Fruit fly (Drosophila melanogaster) whole organism, prepupa: ENCODE measurements around the gene CG14237.

Source experiments
- CG16779 ChIP-seq: fragments of 200-800 bp; sonication (Bioruptor generic); optimal IDR thresholded peaks from 3 replicates; lab custom pipeline; 2017; ENCODE audit warnings: missing biosample characterization, mild to moderate bottlenecking, missing genetic modification characterization
- CG32006 ChIP-seq: fragments of 200-800 bp; sonication (Bioruptor generic); optimal IDR thresholded peaks from 3 replicates; lab custom pipeline; 2017; ENCODE audit warnings: missing biosample characterization, mild to moderate bottlenecking, missing genetic modification characterization
- CG6163 ChIP-seq: fragments of 200-800 bp; sonication (Bioruptor generic); IDR thresholded peaks from 3 replicates; pipeline ENCODE4 v1.3.6; 2022; ENCODE audit warnings: missing biosample characterization, missing genetic modification characterization
- CG6276 ChIP-seq: fragments of 200-800 bp; sonication (Bioruptor generic); optimal IDR thresholded peaks from 2 replicates; lab custom pipeline; 2017; ENCODE audit warnings: missing biosample characterization, mild to moderate bottlenecking, missing genetic modification characterization
- Sox15 ChIP-seq: fragments of 200-800 bp; sonication (Bioruptor generic); optimal IDR thresholded peaks from 3 replicates; lab custom pipeline; 2016; ENCODE audit warnings: missing biosample characterization, missing genetic modification characterization
- spab ChIP-seq: fragments of 200-800 bp; sonication (Bioruptor generic); optimal IDR thresholded peaks from 2 replicates; lab custom pipeline; 2017; ENCODE audit warnings: missing biosample characterization, mild to moderate bottlenecking, missing genetic modification characterization, missing genetic modification reagents
- vri ChIP-seq: fragments of 200-800 bp; sonication (Bioruptor generic); optimal IDR thresholded peaks from 3 replicates; lab custom pipeline; 2016; ENCODE audit warnings: missing biosample characterization, mild to moderate bottlenecking, missing genetic modification characterization

The CG14237 gene

dm6 chr3R:26502907-26503306 lies 46.2 kb downstream of the CG14237 start (continued):
- TF ChIP-seq vri = no peak
- no peak for TF ChIP-seq CG6276 (GFP tag; lab: Kevin White, UChicago)
- TF ChIP-seq CG32006 (GFP tag; lab: Kevin White, UChicago) = peak; percentile 39
- TF ChIP-seq spab (GFP tag; lab: Kevin White, UChicago) = no peak
- TF ChIP-seq CG6163 = no peak
- TF ChIP-seq, all 60 proteins: peak for 17

dm6 chr3R:26503317-26503716 lies 46.6 kb downstream of the CG14237 start:
- TF ChIP-seq Sox15 (GFP tag; lab: Kevin White, UChicago) (no peak), CG16779 (no peak)
- TF ChIP-seq, all 60 proteins: peak for 0
